Worm (Caenorhabditis elegans): ENCODE results near the gene C16D9.5.

ce11 chrV:8266232-8266631 lies 20.9 kb upstream of the C16D9.5 start, which contains the start of gene F21F8.5:
- TF ChIP-seq W03F9.2 (tag; optimal IDR thresholded peaks at IDR 0.05), result no peak
- TF ChIP-seq him-1 (tag; optimal IDR thresholded peaks at IDR 0.05), result no peak
- TF ChIP-seq dao-5 (tag; optimal IDR thresholded peaks at IDR 0.05), result no peak

Measured in whole organism, L4/young adult.